Fruit fly (Drosophila melanogaster): Measurements from ENCODE around the gene Kif19A.
A peak's percentile ranks its signal among the peaks of the same experiment; 100 is the strongest.

Kif19A gene

dm6 chr3R:14108158-14108921 is 9.9 kb downstream of the Kif19A start, which contains the start of gene CG12402 (continued):
- TF ChIP-seq pita (GFP tag; optimal IDR thresholded peaks at IDR 0.05) (no peak), tin (GFP tag; optimal IDR thresholded peaks at IDR 0.05) (peak; percentile 91), pan (optimal IDR thresholded peaks at IDR 0.05) (no peak), pan (GFP tag; optimal IDR thresholded peaks at IDR 0.05 in 1 of 2, IDR thresholded peaks at IDR 0.05 in 1 of 2) (peak in 1 of 2 experiments; percentile 90), CG9215 (GFP tag; IDR thresholded peaks at IDR 0.05) (peak; percentile 33; the same call in 1 of the 2 replicates), CG43689 (GFP tag; IDR thresholded peaks at IDR 0.05) (peak; percentile 73; the same call in 1 of the 2 replicates), H15 (GFP tag; IDR thresholded peaks at IDR 0.05) (peak; percentile 79), prd (optimal IDR thresholded peaks at IDR 0.05) (no peak), prd (GFP tag; IDR thresholded peaks at IDR 0.05) (peak; percentile 84), CG9437 (GFP tag; optimal IDR thresholded peaks at IDR 0.05) (peak; percentile 63), CG10565 (GFP tag; optimal IDR thresholded peaks at IDR 0.05) (peak; percentile 29), gem (tag; optimal IDR thresholded peaks at IDR 0.05) (peak; percentile 91), unpg (GFP tag; optimal IDR thresholded peaks at IDR 0.05) (peak; percentile 90), shn (GFP tag; optimal IDR thresholded peaks at IDR 0.05) (peak; percentile 56), CG17912 (GFP tag; optimal IDR thresholded peaks at IDR 0.05) (peak; percentile 9), Optix (GFP tag; IDR thresholded peaks at IDR 0.05) (peak; percentile 70), dimm (GFP tag; IDR thresholded peaks at IDR 0.05) (peak; percentile 51; the same call in 1 of the 2 replicates), CG14860 (GFP tag; IDR thresholded peaks at IDR 0.05; ENCODE audit: partially characterized antibody) (no peak), CG10462 (GFP tag; optimal IDR thresholded peaks at IDR 0.05) (peak; percentile 62), CG30431 (GFP tag; optimal IDR thresholded peaks at IDR 0.05) (peak; percentile 63), Tbp (GFP tag; optimal IDR thresholded peaks at IDR 0.05) (no peak), NC2β (GFP tag; optimal IDR thresholded peaks at IDR 0.05) (peak; percentile 74), slou (GFP tag; optimal IDR thresholded peaks at IDR 0.05) (no peak), nerfin-2 (GFP tag; IDR thresholded peaks at IDR 0.05; ENCODE audit: partially characterized antibody) (no peak), CG16779 (GFP tag; IDR thresholded peaks at IDR 0.05) (0 out of 2 replicates have a peak, but pooled peaks have one; percentile 30), CG10321 (GFP tag; IDR thresholded peaks at IDR 0.05) (peak; percentile 67), Eip74EF (GFP tag; optimal IDR thresholded peaks at IDR 0.05) (peak in 1 of 2 experiments; percentile 70), mam (GFP tag; optimal IDR thresholded peaks at IDR 0.05) (peak; percentile 59), kah (GFP tag; optimal IDR thresholded peaks at IDR 0.05) (peak; percentile 81), bcd (GFP tag; optimal IDR thresholded peaks at IDR 0.05) (peak; percentile 84), sim (GFP tag; IDR thresholded peaks at IDR 0.05) (peak; percentile 61; the same call in 1 of the 2 replicates), btn (GFP tag; optimal IDR thresholded peaks at IDR 0.05) (peak; percentile 8), Elba2 (GFP tag; optimal IDR thresholded peaks at IDR 0.05) (peak; percentile 88), CG2712 (tag; optimal IDR thresholded peaks at IDR 0.05) (peak; percentile 91), ato (GFP tag; IDR thresholded peaks at IDR 0.05; ENCODE audit: partially characterized antibody) (no peak), CG13123 (GFP tag; optimal IDR thresholded peaks at IDR 0.05) (peak; percentile 38), tap (tag; optimal IDR thresholded peaks at IDR 0.05) (peak; percentile 86), Dad (GFP tag; optimal IDR thresholded peaks at IDR 0.05) (peak; percentile 32), lmd (GFP tag; IDR thresholded peaks at IDR 0.05) (peak; percentile 85), CG10209 (GFP tag; optimal IDR thresholded peaks at IDR 0.05) (peak; percentile 77), cg (GFP tag; optimal IDR thresholded peaks at IDR 0.05) (peak; percentile 84), Dip3 (GFP tag; optimal IDR thresholded peaks at IDR 0.05) (peak; percentile 12), ken (GFP tag; IDR thresholded peaks at IDR 0.05) (peak; percentile 88), CG9797 (GFP tag; optimal IDR thresholded peaks at IDR 0.05) (peak; percentile 11), CG7271 (tag; optimal IDR thresholded peaks at IDR 0.05) (peak; percentile 19), HLH3B (GFP tag; IDR thresholded peaks at IDR 0.05) (peak; percentile 77), Side (GFP tag; optimal IDR thresholded peaks at IDR 0.05) (peak; percentile 71), Ets65A (GFP tag) (peak; percentile 95), zen2 (GFP tag; IDR thresholded peaks at IDR 0.05; ENCODE audit: partially characterized antibody) (peak; percentile 42; the same call in 2 of the 3 replicates), Spps (tag; optimal IDR thresholded peaks at IDR 0.05) (peak; percentile 40)
